Worm (Caenorhabditis elegans): ENCODE data around the gene gpcp-2.

Gene gpcp-2

DNA sequence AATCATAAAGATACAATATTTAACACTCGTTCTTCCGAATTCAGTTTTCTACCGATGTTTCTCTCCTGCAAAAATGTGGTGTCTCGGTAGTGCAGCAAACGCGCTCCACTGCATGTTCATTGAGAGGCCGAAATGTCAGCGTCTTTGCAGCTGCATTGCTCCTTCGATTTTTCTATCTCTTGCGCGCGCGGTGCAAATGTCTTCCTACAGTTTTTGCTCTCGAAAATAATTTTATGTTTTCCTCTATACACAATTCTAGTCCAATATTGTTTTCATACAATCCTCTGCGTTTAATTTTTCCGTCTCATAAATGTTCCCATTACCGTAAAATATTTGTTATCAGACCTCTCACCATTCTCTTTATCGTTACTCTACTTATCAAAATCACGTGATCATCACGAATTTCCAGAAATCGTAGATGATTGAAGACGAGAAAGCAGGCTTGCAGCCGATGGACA, 10.8 kb downstream of the gpcp-2 start, which contains the start of gene ufd-2 (continued):
- TF ChIP-seq let-607 (tag; optimal IDR thresholded peaks at IDR 0.05) (peak in 1 of 2 experiments; percentile 17), hrde-1 (tag; optimal IDR thresholded peaks at IDR 0.05; ENCODE audit: borderline replicate concordance) (no peak), atf-7 (tag; optimal IDR thresholded peaks at IDR 0.05) (no peak), bed-1 (GFP tag; IDR thresholded peaks at IDR 0.05) (no peak), sdz-38 (tag; optimal IDR thresholded peaks at IDR 0.05) (no peak), cebp-1 (GFP tag; IDR thresholded peaks at IDR 0.05) (no peak), cebp-1 (tag; optimal IDR thresholded peaks at IDR 0.05) (no peak), snpc-3.4 (tag; optimal IDR thresholded peaks at IDR 0.05) (no peak), nfya-2 (GFP tag; IDR thresholded peaks at IDR 0.05) (no peak), ztf-28 (GFP tag; IDR thresholded peaks at IDR 0.05) (no peak), him-1 (tag; optimal IDR thresholded peaks at IDR 0.05) (no peak), Y79H2A.3 (GFP tag; conservative IDR thresholded peaks at IDR 0.05) (no peak), somi-1 (GFP tag; optimal IDR thresholded peaks at IDR 0.05) (no peak), F37B4.10 (GFP tag; IDR thresholded peaks at IDR 0.05) (no peak), ceh-58 (GFP tag; IDR thresholded peaks at IDR 0.05) (no peak), snpc-4 (GFP tag; optimal IDR thresholded peaks at IDR 0.05) (no peak), snpc-4 (tag; optimal IDR thresholded peaks at IDR 0.05) (peak in 2 of 4 experiments; percentile 22 to 25), aptf-3 (GFP tag; IDR thresholded peaks at IDR 0.05) (no peak), tbx-9 (tag; optimal IDR thresholded peaks at IDR 0.05; ENCODE audit: borderline replicate concordance) (no peak), xnd-1 (tag; optimal IDR thresholded peaks at IDR 0.05) (peak; percentile 22), Y53G8AR.9 (GFP tag; conservative IDR thresholded peaks at IDR 0.05) (no peak), rcor-1 (GFP tag; IDR thresholded peaks at IDR 0.05) (0 out of 2 replicates have a peak, but pooled peaks have one; percentile 64), snpc-1.1 (tag; optimal IDR thresholded peaks at IDR 0.05; ENCODE audit: insufficient read depth) (no peak), madf-8 (GFP tag; conservative IDR thresholded peaks at IDR 0.05) (peak; percentile 53; the same call in 1 of the 2 replicates), unc-62 (GFP tag; optimal IDR thresholded peaks at IDR 0.05) (no peak), ama-1 (optimal IDR thresholded peaks at IDR 0.05) (no peak), ama-1 (GFP tag; optimal IDR thresholded peaks at IDR 0.05) (no peak), sea-2 (GFP tag; IDR thresholded peaks at IDR 0.05) (no peak), pha-4 (tag; optimal IDR thresholded peaks at IDR 0.05) (no peak)

ce11 chrII:8059532-8059931, 13.6 kb downstream of the gpcp-2 start:
- TF ChIP-seq ceh-79 (tag; optimal IDR thresholded peaks at IDR 0.05) = no peak
- TF ChIP-seq ztf-28 (GFP tag; IDR thresholded peaks at IDR 0.05) = no peak
- no peak for TF ChIP-seq tbp1 (GFP tag; optimal IDR thresholded peaks at IDR 0.05)
- no peak for TF ChIP-seq efl-1 (GFP tag; optimal IDR thresholded peaks at IDR 0.05)
- TF ChIP-seq him-1 (tag; optimal IDR thresholded peaks at IDR 0.05) = no peak
- TF ChIP-seq egl-44 (GFP tag; IDR thresholded peaks at IDR 0.05) = no peak
- TF ChIP-seq ceh-100 (GFP tag; IDR thresholded peaks at IDR 0.05) = no peak
- TF ChIP-seq ceh-58 (GFP tag; IDR thresholded peaks at IDR 0.05) = no peak

DNA sequence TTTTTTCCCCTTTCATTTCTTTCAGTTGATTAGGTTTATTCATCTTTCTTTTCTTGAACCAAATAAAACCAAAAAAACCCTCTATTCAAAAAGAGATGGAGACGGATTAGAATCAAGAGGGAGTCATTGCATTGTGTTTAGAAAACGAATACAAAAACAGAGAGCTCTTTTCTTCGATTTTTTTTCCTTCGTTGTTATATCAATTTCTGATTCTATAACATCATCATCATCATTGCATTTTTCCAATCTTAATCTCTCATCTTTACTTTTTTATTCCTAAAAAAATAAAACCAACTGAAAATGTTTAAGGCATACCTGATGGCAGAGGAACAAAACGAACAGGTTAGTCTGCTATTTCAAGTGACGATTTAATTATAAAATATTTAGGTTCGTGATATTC, 14.4 kb downstream of the gpcp-2 start, which contains the start of gene T05H10.8:
TSS of gene T05H10.8 (plus strand) at position 301 of the 400 bp plus-strand sequence.
- TF ChIP-seq B0336.3 (GFP tag; IDR thresholded peaks at IDR 0.05) = no peak

ce11 chrII:8057911-8058310, 15.3 kb downstream of the gpcp-2 start:
- TF ChIP-seq mes-4 (tag; optimal IDR thresholded peaks at IDR 0.05) = no peak
- TF ChIP-seq attf-3 (GFP tag; conservative IDR thresholded peaks at IDR 0.05) = no peak
- TF ChIP-seq sea-2 (GFP tag; IDR thresholded peaks at IDR 0.05) = no peak
- no peak for TF ChIP-seq Y53G8AR.9 (GFP tag; conservative IDR thresholded peaks at IDR 0.05)
- no peak for TF ChIP-seq nhr-80 (tag; optimal IDR thresholded peaks at IDR 0.05)
- TF ChIP-seq zfh-2 (GFP tag; conservative IDR thresholded peaks at IDR 0.05) = no peak
- TF ChIP-seq madf-6 (GFP tag; IDR thresholded peaks at IDR 0.05) = no peak
- TF ChIP-seq F22D6.2 (tag; optimal IDR thresholded peaks at IDR 0.05) = no peak
- no peak for TF ChIP-seq athp-1 (tag; optimal IDR thresholded peaks at IDR 0.05)
- TF ChIP-seq die-1 (tag; optimal IDR thresholded peaks at IDR 0.05) = no peak
- no peak for TF ChIP-seq hsf-1 (GFP tag; IDR thresholded peaks at IDR 0.05)
- TF ChIP-seq ceh-79 (tag; optimal IDR thresholded peaks at IDR 0.05) = no peak
- TF ChIP-seq T26A5.8 (tag; optimal IDR thresholded peaks at IDR 0.05) = no peak
- TF ChIP-seq nfya-2 (GFP tag; IDR thresholded peaks at IDR 0.05) = no peak
- TF ChIP-seq T07F8.4 (tag; optimal IDR thresholded peaks at IDR 0.05) = no peak
- no peak for TF ChIP-seq ztf-3 (GFP tag; optimal IDR thresholded peaks at IDR 0.05)
